Worm (Caenorhabditis elegans) whole organism, young adult: ENCODE measurements around the gene ints-11.

Experiments used
- F49E8.2 ChIP-seq: sonication (generic microtip); optimal IDR thresholded peaks from 3 replicates; lab custom pipeline; 2017; ENCODE audit warnings: missing genetic modification characterization, mild to moderate bottlenecking, missing compliant biosample characterization, antibody characterized with exemption, moderate library complexity; ENCODE audit not compliant: insufficient read depth
- K11D2.4 ChIP-seq: fragments of 200-800 bp; sonication (Bioruptor generic); IDR thresholded peaks from 2 replicates; pipeline ENCODE4 v1.3.6; 2022; ENCODE audit warnings: missing genetic modification reagents, missing genetic modification characterization, missing compliant biosample characterization
- Y53G8AR.9 ChIP-seq: fragments of 200-800 bp; sonication (Bioruptor generic); conservative IDR thresholded peaks from 2 replicates; pipeline ENCODE4 v1.3.6; 2022; ENCODE audit warnings: missing genetic modification reagents, missing genetic modification characterization, missing compliant biosample characterization
- Y67H2A.10 ChIP-seq: fragments of 200-800 bp; sonication (Bioruptor generic); conservative IDR thresholded peaks from 2 replicates; pipeline ENCODE4 v1.3.6; 2022; ENCODE audit warnings: missing genetic modification reagents, missing genetic modification characterization, missing compliant biosample characterization
- Y79H2A.3 ChIP-seq: fragments of 200-800 bp; sonication (Bioruptor generic); conservative IDR thresholded peaks from 2 replicates; pipeline ENCODE4 v1.3.6; 2022; ENCODE audit warnings: missing genetic modification reagents, missing genetic modification characterization, missing compliant biosample characterization
- ama-1 ChIP-seq, 3 experiments: fragments of 150-350 bp in 1 of 3; sonication (generic microtip) in 2 of 3; optimal IDR thresholded peaks; 2 replicates each; lab custom pipeline; 2014 to 2018; ENCODE audit warnings: missing biosample characterization in 2 of 3, missing genetic modification characterization in 2 of 3, missing genetic modification reagents in 2 of 3
- attf-3 ChIP-seq: fragments of 200-800 bp; sonication (Bioruptor generic); conservative IDR thresholded peaks from 2 replicates; pipeline ENCODE4 v1.3.6; 2022; ENCODE audit warnings: missing genetic modification reagents, missing genetic modification characterization, missing compliant biosample characterization
- mel-28 ChIP-seq: sonication (generic microtip); optimal IDR thresholded peaks from 2 replicates; lab custom pipeline; 2016; ENCODE audit warnings: borderline replicate concordance, mild to moderate bottlenecking, missing genetic modification characterization, missing compliant biosample characterization
- nhr-179 ChIP-seq: sonication (generic microtip); optimal IDR thresholded peaks from 2 replicates; lab custom pipeline; 2016; ENCODE audit warnings: mild to moderate bottlenecking, missing genetic modification characterization, missing compliant biosample characterization
- repo-1 ChIP-seq: sonication (generic microtip); optimal IDR thresholded peaks from 2 replicates; lab custom pipeline; 2017; ENCODE audit warnings: mild to moderate bottlenecking, missing genetic modification characterization, missing compliant biosample characterization
- unc-130 ChIP-seq: sonication (generic microtip); optimal IDR thresholded peaks from 2 replicates; lab custom pipeline; 2016; ENCODE audit warnings: missing genetic modification reagents, missing genetic modification characterization, missing compliant biosample characterization
- ztf-28 ChIP-seq: fragments of 200-800 bp; sonication (Bioruptor generic); IDR thresholded peaks from 2 replicates; pipeline ENCODE4 v1.3.6; 2022; ENCODE audit warnings: missing genetic modification reagents, missing genetic modification characterization, missing compliant biosample characterization
- ztf-6 ChIP-seq: fragments of 200-800 bp; sonication (Bioruptor generic); IDR thresholded peaks from 2 replicates; pipeline ENCODE4 v1.3.6; 2022; ENCODE audit warnings: missing genetic modification reagents, missing genetic modification characterization, missing compliant biosample characterization

DNA sequence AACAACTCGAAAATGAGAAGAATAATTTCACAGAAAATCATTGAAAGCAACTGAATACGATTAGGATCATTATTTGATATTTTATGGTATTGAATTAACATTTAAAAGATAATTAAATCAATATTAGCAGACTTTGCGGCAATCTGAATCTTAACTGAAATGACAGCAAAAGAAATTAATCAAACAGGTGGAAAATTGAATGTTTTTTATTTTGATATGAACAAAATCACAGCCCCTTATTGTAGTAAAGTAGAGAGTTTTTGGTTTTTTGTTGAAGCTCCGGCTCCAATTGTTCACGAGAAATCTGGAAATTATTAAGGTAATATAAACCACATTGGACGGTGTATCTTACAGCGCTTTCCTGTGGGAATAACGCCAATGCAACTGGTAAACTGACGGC is 41.2 kb downstream of the ints-11 start, which contains the start of gene sre-2:
- no peak for TF ChIP-seq unc-130
- TF ChIP-seq attf-3 (GFP tag; lab: Robert Waterston, UW), result no peak
- TF ChIP-seq ztf-28, result no peak
- no peak for TF ChIP-seq ama-1 (optimal IDR thresholded peaks at IDR 0.05; lab: Kevin White, UChicago)
- TF ChIP-seq ama-1 (GFP tag; optimal IDR thresholded peaks at IDR 0.05; lab: Kevin White, UChicago), result no peak
- no peak for TF ChIP-seq F49E8.2
- no peak for TF ChIP-seq mel-28
- TF ChIP-seq repo-1 (tag; lab: Kevin White, UChicago), result no peak
- TF ChIP-seq K11D2.4 (GFP tag; lab: Robert Waterston, UW), result no peak
- no peak for TF ChIP-seq Y79H2A.3 (GFP tag; lab: Robert Waterston, UW)
- TF ChIP-seq Y67H2A.10 (GFP tag; lab: Robert Waterston, UW), result no peak
- TF ChIP-seq nhr-179 (tag; lab: Kevin White, UChicago), result no peak
- no peak for TF ChIP-seq ztf-6 (GFP tag; lab: Robert Waterston, UW)
- TF ChIP-seq Y53G8AR.9 (GFP tag; lab: Robert Waterston, UW), result no peak
